Worm (Caenorhabditis elegans) whole organism, L4 larva: ENCODE data around the gene F59A1.11.

ENCODE experiments used
- F37D6.2 ChIP-seq: sonication (generic microtip); optimal IDR thresholded peaks from 2 replicates; lab custom pipeline; 2016; ENCODE audit warnings: mild to moderate bottlenecking, missing genetic modification characterization, missing compliant biosample characterization
- F49E8.2 ChIP-seq: sonication (generic microtip); optimal IDR thresholded peaks from 2 replicates; lab custom pipeline; 2016; ENCODE audit warnings: missing compliant biosample characterization, mild to moderate bottlenecking, missing genetic modification characterization, borderline replicate concordance
- R02D3.7 ChIP-seq: fragments of 150-350 bp; sonication (generic microtip); optimal IDR thresholded peaks from 3 replicates; lab custom pipeline; 2014; ENCODE audit warnings: missing biosample characterization, missing genetic modification characterization
- T26A8.4 ChIP-seq: fragments of 200-800 bp; sonication (Bioruptor generic); IDR thresholded peaks from 2 replicates; pipeline ENCODE4 v1.3.6; 2022; ENCODE audit warnings: missing genetic modification characterization, missing compliant biosample characterization
- Y48G9A.11 ChIP-seq: fragments of 200-800 bp; sonication (Bioruptor generic); IDR thresholded peaks from 2 replicates; pipeline ENCODE4 v1.3.6; 2022; ENCODE audit warnings: missing genetic modification reagents, missing genetic modification characterization, missing compliant biosample characterization
- ZK337.2 ChIP-seq: fragments of 200-800 bp; sonication (Bioruptor generic); IDR thresholded peaks from 2 replicates; pipeline ENCODE4 v1.3.6; 2022; ENCODE audit warnings: missing genetic modification reagents, missing genetic modification characterization, missing compliant biosample characterization
- aha-1 ChIP-seq: fragments of 150-350 bp; peaks from one replicate; lab custom pipeline; 2014; ENCODE audit warnings: missing biosample characterization, missing genetic modification characterization
- aly-2 ChIP-seq: sonication (generic microtip); optimal IDR thresholded peaks from 2 replicates; lab custom pipeline; 2018; ENCODE audit warnings: missing biosample characterization, missing genetic modification characterization
- arid-1 ChIP-seq: fragments of 200-800 bp; sonication (Bioruptor generic); conservative IDR thresholded peaks from 2 replicates; pipeline ENCODE4 v1.3.6; 2022; ENCODE audit warnings: missing genetic modification reagents, missing genetic modification characterization, missing compliant biosample characterization
- attf-4 ChIP-seq: sonication (generic microtip); optimal IDR thresholded peaks from 3 replicates; lab custom pipeline; 2017; ENCODE audit warnings: missing biosample characterization, missing genetic modification characterization
- ceh-28 ChIP-seq: fragments of 150-350 bp; optimal IDR thresholded peaks from 2 replicates; lab custom pipeline; 2014; ENCODE audit warnings: missing biosample characterization, missing genetic modification reagents, missing genetic modification characterization
- ceh-44 ChIP-seq: fragments of 200-800 bp; sonication (Bioruptor generic); IDR thresholded peaks from 2 replicates; pipeline ENCODE4 v1.3.6; 2022; ENCODE audit warnings: missing genetic modification reagents, missing genetic modification characterization, missing compliant biosample characterization
- dmd-6 ChIP-seq: fragments of 200-800 bp; sonication (Bioruptor generic); IDR thresholded peaks from 2 replicates; pipeline ENCODE4 v1.3.6; 2022; ENCODE audit warnings: missing genetic modification reagents, missing genetic modification characterization, missing compliant biosample characterization
- dmd-9 ChIP-seq: fragments of 200-800 bp; sonication (Bioruptor generic); IDR thresholded peaks from 2 replicates; pipeline ENCODE4 v1.3.6; 2022; ENCODE audit warnings: missing genetic modification reagents, missing genetic modification characterization, missing compliant biosample characterization
- dpl-1 ChIP-seq: fragments of 150-350 bp; optimal IDR thresholded peaks from 2 replicates; lab custom pipeline; 2014; ENCODE audit warnings: missing biosample characterization, missing genetic modification reagents, missing genetic modification characterization
- duxl-1 ChIP-seq: sonication (generic microtip); optimal IDR thresholded peaks from 2 replicates; lab custom pipeline; 2016; ENCODE audit warnings: mild to moderate bottlenecking, missing genetic modification characterization, moderate library complexity, missing compliant biosample characterization; ENCODE audit not compliant: poor library complexity
- fkh-10 ChIP-seq: fragments of 150-350 bp; optimal IDR thresholded peaks from 2 replicates; lab custom pipeline; 2014; ENCODE audit warnings: missing biosample characterization, missing genetic modification reagents, missing genetic modification characterization
- fos-1 ChIP-seq: fragments of 150-350 bp; optimal IDR thresholded peaks from 2 replicates; lab custom pipeline; 2014; ENCODE audit warnings: missing biosample characterization, missing genetic modification characterization
- hmg-1.1 ChIP-seq: fragments of 200-800 bp; sonication (Bioruptor generic); IDR thresholded peaks from 2 replicates; pipeline ENCODE4 v1.3.6; 2022; ENCODE audit warnings: missing genetic modification reagents, missing genetic modification characterization, missing compliant biosample characterization
- lim-7 ChIP-seq: fragments of 200-800 bp; sonication (Bioruptor generic); IDR thresholded peaks from 2 replicates; pipeline ENCODE4 v1.3.6; 2022; ENCODE audit warnings: missing genetic modification characterization, missing compliant biosample characterization
- lir-3 ChIP-seq: sonication (generic microtip); optimal IDR thresholded peaks from 2 replicates; lab custom pipeline; 2016; ENCODE audit warnings: mild to moderate bottlenecking, missing genetic modification characterization, missing compliant biosample characterization
- mdl-1 ChIP-seq, 2 experiments: fragments of 150-350 bp in 1 of 2; sonication (generic microtip) in 1 of 2; optimal IDR thresholded peaks; 2 replicates each; lab custom pipeline; 2014 to 2017; ENCODE audit warnings: missing biosample characterization in 2 of 2, missing genetic modification characterization in 2 of 2
- mdt-29 ChIP-seq: fragments of 200-800 bp; sonication (Bioruptor generic); IDR thresholded peaks from 2 replicates; pipeline ENCODE4 v1.3.6; 2022; ENCODE audit warnings: missing genetic modification reagents, missing genetic modification characterization, missing compliant biosample characterization
- mes-2 ChIP-seq: sonication (generic microtip); optimal IDR thresholded peaks from 2 replicates; lab custom pipeline; 2016; ENCODE audit warnings: missing genotype, mild to moderate bottlenecking, missing genetic modification characterization, missing compliant biosample characterization; ENCODE audit not compliant: poor library complexity, severe bottlenecking
- nhr-11 ChIP-seq: fragments of 150-350 bp; optimal IDR thresholded peaks from 2 replicates; lab custom pipeline; 2014; ENCODE audit warnings: missing biosample characterization, missing genetic modification characterization
- nhr-28 ChIP-seq: fragments of 150-350 bp; optimal IDR thresholded peaks from 2 replicates; lab custom pipeline; 2014; ENCODE audit warnings: missing biosample characterization, missing genetic modification characterization
- nhr-42 ChIP-seq: fragments of 200-800 bp; sonication (Bioruptor generic); IDR thresholded peaks from 2 replicates; pipeline ENCODE4 v1.3.6; 2022; ENCODE audit warnings: missing genetic modification characterization, missing compliant biosample characterization
- nhr-77 ChIP-seq: fragments of 150-350 bp; optimal IDR thresholded peaks from 2 replicates; lab custom pipeline; 2014; ENCODE audit warnings: missing biosample characterization, missing genetic modification characterization
- pha-4 ChIP-seq, 2 experiments: fragments of 150-350 bp in 1 of 2; fragments of 200-800 bp in 1 of 2; sonication (Bioruptor generic) in 1 of 2; IDR thresholded peaks in 1 of 2; optimal IDR thresholded peaks in 1 of 2; 2 replicates each; pipeline versions ENCODE4 v1.3.6 to Lab custom; 2014 to 2022; ENCODE audit warnings: missing genetic modification characterization in 2 of 2, missing genetic modification reagents in 2 of 2, missing biosample characterization in 1 of 2, missing compliant biosample characterization in 1 of 2
- pqm-1 ChIP-seq: sonication (generic microtip); optimal IDR thresholded peaks from 2 replicates; lab custom pipeline; 2017; ENCODE audit warnings: missing biosample characterization, missing genetic modification characterization
- saeg-2 ChIP-seq: fragments of 200-800 bp; sonication (Bioruptor generic); IDR thresholded peaks from 2 replicates; pipeline ENCODE4 v1.3.6; 2022; ENCODE audit warnings: missing genetic modification reagents, missing genetic modification characterization, missing compliant biosample characterization
- snpc-4 ChIP-seq: fragments of 150-350 bp; optimal IDR thresholded peaks from 2 replicates; lab custom pipeline; 2014; ENCODE audit warnings: missing biosample characterization, missing genetic modification characterization
- spr-1 ChIP-seq: sonication (generic microtip); optimal IDR thresholded peaks from 2 replicates; lab custom pipeline; 2016; ENCODE audit warnings: mild to moderate bottlenecking, missing genetic modification characterization, missing compliant biosample characterization
- tag-97 ChIP-seq: fragments of 200-800 bp; sonication (Bioruptor generic); IDR thresholded peaks from 2 replicates; pipeline ENCODE4 v1.3.6; 2022; ENCODE audit warnings: missing genetic modification characterization, missing compliant biosample characterization
- unc-39 ChIP-seq: sonication (generic microtip); optimal IDR thresholded peaks from 2 replicates; lab custom pipeline; 2017; ENCODE audit warnings: missing biosample characterization, missing genetic modification characterization
- zag-1 ChIP-seq: fragments of 150-350 bp; optimal IDR thresholded peaks from 2 replicates; lab custom pipeline; 2014; ENCODE audit warnings: missing biosample characterization, missing genetic modification characterization
- zfp-3 ChIP-seq: fragments of 200-800 bp; sonication (Bioruptor generic); conservative IDR thresholded peaks from 2 replicates; pipeline ENCODE4 v1.3.6; 2022; ENCODE audit warnings: missing genetic modification reagents, missing genetic modification characterization, missing compliant biosample characterization

F59A1.11 gene

DNA sequence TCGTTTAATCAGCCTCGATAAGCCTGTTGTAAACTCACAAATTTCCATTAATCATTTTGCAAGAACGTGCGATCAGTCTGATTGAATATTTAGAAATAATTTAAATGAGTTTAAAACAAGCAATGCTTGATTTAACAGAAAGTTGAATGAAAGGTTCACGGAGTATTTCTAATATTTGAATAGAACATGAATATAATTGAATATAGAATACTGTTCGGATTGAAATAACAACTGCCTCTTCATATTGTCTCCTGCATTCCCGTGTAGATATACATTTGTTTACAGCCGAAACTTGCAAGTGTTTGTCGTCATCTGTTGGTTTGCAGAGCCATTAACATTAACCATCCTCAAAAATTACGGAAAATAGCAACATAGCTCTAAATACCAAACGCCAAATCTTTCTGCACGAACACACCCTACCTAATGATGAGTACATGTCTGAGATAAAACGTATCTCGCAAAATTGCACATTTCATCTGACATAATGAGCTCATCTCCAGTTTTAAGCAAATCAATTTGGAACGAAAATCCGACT, 35.0 kb upstream of the F59A1.11 start, which contains the start of the genes Y26G10.5 and srh-32:
Gene Y26G10.5, minus strand, starts transcription at position 101 of the 535 bp plus-strand sequence.
Gene srh-32, plus strand, starts transcription at position 485 of the 535 bp plus-strand sequence.
- TF ChIP-seq arid-1 (GFP tag; lab: Robert Waterston, UW), result no peak
- TF ChIP-seq aha-1, result peak; percentile 55

DNA sequence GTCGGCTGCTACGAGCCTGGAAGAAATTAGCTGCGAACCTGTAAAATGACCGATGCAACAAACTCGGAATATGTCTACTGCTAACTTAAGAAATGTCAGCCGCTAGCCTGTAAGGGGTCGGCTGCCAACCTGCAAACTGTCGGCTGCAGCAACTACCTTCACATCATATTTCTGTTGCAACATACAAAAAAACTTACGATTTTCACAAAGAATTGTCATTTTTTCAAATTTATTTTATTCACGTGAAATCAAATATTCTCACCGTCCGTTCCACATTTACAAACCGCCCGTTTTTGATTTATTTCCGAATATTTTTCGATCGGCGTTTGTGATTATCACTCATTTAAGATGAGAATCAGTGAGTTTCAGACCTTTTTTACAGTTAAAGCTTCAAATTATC, 33.9 kb upstream of the F59A1.11 start, which contains the start of gene Y26G10.6:
Gene Y26G10.6, plus strand, starts transcription at position 301 of the 400 bp plus-strand sequence.
- TF ChIP-seq mdt-29 (GFP tag; lab: Robert Waterston, UW) (no peak), ZK337.2 (GFP tag; lab: Robert Waterston, UW) (no peak), attf-4 (tag; lab: Kevin White, UChicago) (no peak), ceh-28 (no peak), nhr-28 (tag; lab: Kevin White, UChicago) (no peak), nhr-42 (no peak), dmd-6 (GFP tag; lab: Robert Waterston, UW) (no peak), F37D6.2 (tag; lab: Kevin White, UChicago) (no peak), ceh-44 (GFP tag; lab: Robert Waterston, UW) (no peak), dmd-9 (no peak), hmg-1.1 (GFP tag; lab: Robert Waterston, UW) (no peak)

- TF ChIP-seq snpc-4 (no peak), zag-1 (tag; lab: Kevin White, UChicago) (no peak), mdl-1 (tag; optimal IDR thresholded peaks at IDR 0.05; lab: Kevin White, UChicago) (no peak), fos-1 (no peak), zfp-3 (GFP tag; lab: Robert Waterston, UW) (no peak), R02D3.7 (tag; lab: Kevin White, UChicago) (no peak), F49E8.2 (no peak), saeg-2 (GFP tag; lab: Robert Waterston, UW) (no peak), lim-7 (GFP tag; lab: Robert Waterston, UW) (no peak), lir-3 (no peak), pha-4 (GFP tag; IDR thresholded peaks at IDR 0.05; lab: Robert Waterston, UW) (no peak), pha-4 (tag; optimal IDR thresholded peaks at IDR 0.05; lab: Kevin White, UChicago) (no peak), tag-97 (no peak)
Measured at ce11 chrV:17699097-17699496, 33.3 kb upstream of the F59A1.11 start, which contains the start of gene Y26G10.4. TSS of gene Y26G10.4 (minus strand) at chrV:17699197.

- TF ChIP-seq fkh-10 (GFP tag; lab: Kevin White, UChicago) (no peak), arid-1 (GFP tag; lab: Robert Waterston, UW) (no peak), nhr-11 (tag; lab: Kevin White, UChicago) (no peak), spr-1 (no peak), nhr-42 (no peak), pqm-1 (tag; lab: Kevin White, UChicago) (no peak), duxl-1 (no peak), tag-97 (no peak), nhr-77 (no peak), mes-2 (tag; lab: Kevin White, UChicago) (no peak)
Measured at ce11 chrV:17696753-17697152, 30.9 kb upstream of the F59A1.11 start, which contains the start of gene spp-29. TSS of gene spp-29 (minus strand) at chrV:17696853.

DNA sequence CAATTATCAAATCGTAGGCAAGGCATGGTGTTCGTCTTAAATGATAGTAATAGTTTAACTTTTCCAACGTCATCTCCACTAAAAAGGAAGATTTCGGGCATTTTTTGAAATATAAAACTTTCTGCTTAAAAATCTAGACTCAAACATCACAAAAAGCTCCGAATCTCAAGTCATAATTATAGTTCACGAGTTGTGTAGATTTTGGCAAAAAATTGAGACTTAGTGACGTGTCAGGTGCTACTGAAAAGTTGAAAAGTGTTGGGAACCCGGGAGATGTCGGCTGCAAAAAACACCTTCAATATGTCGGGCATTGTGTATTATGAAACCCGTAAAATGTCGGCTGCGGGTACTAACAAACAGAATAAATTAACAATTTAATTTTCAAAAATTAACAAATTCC, 30.0 kb upstream of the F59A1.11 start, which contains the start of gene Y26G10.1:
Gene Y26G10.1, minus strand, starts transcription at position 101 of the 400 bp plus-strand sequence.
- no peak for TF ChIP-seq T26A8.4
- no peak for TF ChIP-seq Y48G9A.11 (GFP tag; lab: Robert Waterston, UW)
- no peak for TF ChIP-seq aly-2 (tag; lab: Kevin White, UChicago)
- TF ChIP-seq dpl-1, result no peak
- TF ChIP-seq unc-39 (tag; lab: Kevin White, UChicago), result no peak
- TF ChIP-seq zag-1 (tag; lab: Kevin White, UChicago), result no peak
